Worm (Caenorhabditis elegans): ENCODE data around the gene grsp-2.

ce11 chrIV:8822598-8822997 is 6.5 kb downstream of the grsp-2 start:
- TF ChIP-seq ztf-11 (tag; optimal IDR thresholded peaks at IDR 0.05) (no peak), aha-1 (tag; optimal IDR thresholded peaks at IDR 0.05) (no peak), C16A3.4 (tag; optimal IDR thresholded peaks at IDR 0.05) (no peak), pqm-1 (tag; optimal IDR thresholded peaks at IDR 0.05) (no peak), unc-62 (GFP tag; optimal IDR thresholded peaks at IDR 0.05) (no peak), C04F5.9 (tag; optimal IDR thresholded peaks at IDR 0.05) (no peak)

Measured in whole organism, L1 larva.